Worm (Caenorhabditis elegans): ENCODE data around the gene B0244.9.

B0244.9 gene

DNA sequence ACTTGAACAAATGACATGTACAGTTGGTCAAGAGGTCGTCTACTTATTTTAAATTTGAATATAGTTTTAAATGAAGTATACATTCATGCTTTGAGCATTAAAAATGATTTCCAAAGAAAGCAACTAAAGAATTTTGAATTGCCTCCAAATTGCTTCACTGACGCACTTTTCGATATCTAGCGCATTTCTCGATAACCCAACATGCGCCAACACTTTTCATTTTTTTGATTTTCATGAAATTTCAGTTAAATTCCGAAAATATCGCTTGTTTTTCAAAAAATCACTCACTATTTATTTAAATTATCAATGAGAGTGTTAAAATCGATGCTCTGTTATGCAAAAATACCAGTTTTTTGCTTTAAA, 11.0 kb downstream of the B0244.9 start (continued):
- TF ChIP-seq ceh-79 (tag; optimal IDR thresholded peaks at IDR 0.05) (no peak), ztf-3 (GFP tag; optimal IDR thresholded peaks at IDR 0.05) (no peak), cebp-2 (GFP tag; IDR thresholded peaks at IDR 0.05) (no peak), bed-2 (GFP tag; IDR thresholded peaks at IDR 0.05) (no peak), rec-8 (tag; optimal IDR thresholded peaks at IDR 0.05) (no peak), F57A8.1 (GFP tag; optimal IDR thresholded peaks at IDR 0.05) (no peak), let-526 (GFP tag; IDR thresholded peaks at IDR 0.05) (no peak), B0261.1 (tag; optimal IDR thresholded peaks at IDR 0.05) (no peak), ztf-22 (GFP tag; optimal IDR thresholded peaks at IDR 0.05) (no peak), Y95B8A.8 (GFP tag; IDR thresholded peaks at IDR 0.05) (no peak), madf-8 (GFP tag; conservative IDR thresholded peaks at IDR 0.05) (peak; percentile 69), F22D6.2 (tag; optimal IDR thresholded peaks at IDR 0.05) (no peak), dpl-1 (GFP tag; optimal IDR thresholded peaks at IDR 0.05) (peak; percentile 78), snpc-1.1 (tag; optimal IDR thresholded peaks at IDR 0.05; ENCODE audit: insufficient read depth) (no peak), aptf-3 (GFP tag; IDR thresholded peaks at IDR 0.05) (no peak), ceh-91 (GFP tag; IDR thresholded peaks at IDR 0.05) (peak; percentile 39; the same call in 1 of the 2 replicates), die-1 (tag; optimal IDR thresholded peaks at IDR 0.05) (no peak), tbx-9 (tag; optimal IDR thresholded peaks at IDR 0.05; ENCODE audit: borderline replicate concordance) (no peak), ama-1 (optimal IDR thresholded peaks at IDR 0.05) (no peak), ama-1 (GFP tag; optimal IDR thresholded peaks at IDR 0.05) (no peak), lag-1 (GFP tag; IDR thresholded peaks at IDR 0.05) (no peak), F23B12.7 (tag; optimal IDR thresholded peaks at IDR 0.05; ENCODE audit: insufficient read depth) (peak; percentile 22), akir-1 (GFP tag; optimal IDR thresholded peaks at IDR 0.05) (no peak), xnd-1 (tag; optimal IDR thresholded peaks at IDR 0.05) (peak; percentile 76), unc-62 (GFP tag; optimal IDR thresholded peaks at IDR 0.05) (no peak), B0019.2 (GFP tag; conservative IDR thresholded peaks at IDR 0.05) (no peak), lin-35 (GFP tag; optimal IDR thresholded peaks at IDR 0.05) (peak; percentile 48 to 75 (median 60)), K12H6.12 (tag; optimal IDR thresholded peaks at IDR 0.05) (no peak), T26A5.8 (tag; optimal IDR thresholded peaks at IDR 0.05) (no peak), mcd-1 (GFP tag; IDR thresholded peaks at IDR 0.05) (peak; percentile 36; the same call in 1 of the 2 replicates), sdz-38 (tag; optimal IDR thresholded peaks at IDR 0.05) (no peak), gei-17 (GFP tag; optimal IDR thresholded peaks at IDR 0.05) (no peak), let-607 (tag; optimal IDR thresholded peaks at IDR 0.05) (no peak), repo-1 (tag; optimal IDR thresholded peaks at IDR 0.05) (no peak), F10E7.11 (tag; optimal IDR thresholded peaks at IDR 0.05) (no peak), tbp1 (GFP tag; optimal IDR thresholded peaks at IDR 0.05) (peak; percentile 29), bed-1 (GFP tag; IDR thresholded peaks at IDR 0.05) (no peak), hmg-20 (GFP tag; IDR thresholded peaks at IDR 0.05) (no peak), sptf-2 (GFP tag; optimal IDR thresholded peaks at IDR 0.05) (no peak), B0035.1 (tag; optimal IDR thresholded peaks at IDR 0.05) (no peak), Y53G8AR.9 (GFP tag; conservative IDR thresholded peaks at IDR 0.05) (no peak), attf-6 (GFP tag; IDR thresholded peaks at IDR 0.05) (no peak), Y56A3A.18 (GFP tag; IDR thresholded peaks at IDR 0.05) (no peak), ceh-58 (GFP tag; IDR thresholded peaks at IDR 0.05) (no peak), aptf-2 (GFP tag; conservative IDR thresholded peaks at IDR 0.05) (no peak), unc-130 (GFP tag; optimal IDR thresholded peaks at IDR 0.05) (no peak), mxl-1 (tag; optimal IDR thresholded peaks at IDR 0.05) (no peak), lsy-27 (tag; optimal IDR thresholded peaks at IDR 0.05; ENCODE audit: borderline replicate concordance, insufficient read depth) (no peak), rpc-1 (optimal IDR thresholded peaks at IDR 0.05) (no peak), rpc-1 (tag; optimal IDR thresholded peaks at IDR 0.05) (no peak)
